Worm (Caenorhabditis elegans) whole organism, mixed stage, embryonic: ENCODE data around the gene E04F6.4.

ENCODE experiments used
- M03D4.4 ChIP-seq: sonication (generic microtip); optimal IDR thresholded peaks from 2 replicates; lab custom pipeline; 2017; ENCODE audit warnings: mild to moderate bottlenecking, missing genetic modification characterization, missing compliant biosample characterization
- bed-3 ChIP-seq: fragments of 200-800 bp; sonication (Bioruptor generic); optimal IDR thresholded peaks from 3 replicates; lab custom pipeline; 2018; ENCODE audit warnings: mild to moderate bottlenecking, missing genetic modification characterization, moderate library complexity, missing compliant biosample characterization
- blmp-1 ChIP-seq: fragments of 150-350 bp; optimal IDR thresholded peaks from 2 replicates; lab custom pipeline; 2014; ENCODE audit warnings: missing biosample characterization, missing genetic modification characterization
- ceh-43 ChIP-seq: fragments of 200-800 bp; sonication (Bioruptor generic); optimal IDR thresholded peaks from 2 replicates; lab custom pipeline; 2018; ENCODE audit warnings: mild to moderate bottlenecking, missing genetic modification characterization, moderate library complexity, missing compliant biosample characterization
- ceh-83 ChIP-seq: fragments of 200-800 bp; sonication (Bioruptor generic); optimal IDR thresholded peaks from 2 replicates; lab custom pipeline; 2018; ENCODE audit warnings: mild to moderate bottlenecking, missing genetic modification characterization, missing compliant biosample characterization
- ces-1 ChIP-seq: fragments of 150-350 bp; optimal IDR thresholded peaks from 2 replicates; lab custom pipeline; 2014; ENCODE audit warnings: missing biosample characterization, missing genetic modification reagents, missing genetic modification characterization
- cnd-1 ChIP-seq: fragments of 200-800 bp; sonication (Bioruptor generic); optimal IDR thresholded peaks from 2 replicates; lab custom pipeline; 2018; ENCODE audit warnings: mild to moderate bottlenecking, missing genetic modification characterization, missing compliant biosample characterization
- drap-1 ChIP-seq: fragments of 200-800 bp; sonication (Bioruptor generic); optimal IDR thresholded peaks from 3 replicates; lab custom pipeline; 2018; ENCODE audit warnings: mild to moderate bottlenecking, missing genetic modification characterization, missing compliant biosample characterization
- elt-1 ChIP-seq: sonication (generic microtip); optimal IDR thresholded peaks from 2 replicates; lab custom pipeline; 2017; ENCODE audit warnings: missing genetic modification characterization, mild to moderate bottlenecking, missing compliant biosample characterization, antibody characterized with exemption, moderate library complexity, borderline replicate concordance; ENCODE audit not compliant: insufficient read depth
- elt-3 ChIP-seq: fragments of 150-350 bp; optimal IDR thresholded peaks from 2 replicates; lab custom pipeline; 2014; ENCODE audit warnings: missing biosample characterization, missing genetic modification characterization
- flh-1 ChIP-seq: fragments of 200-800 bp; sonication (Bioruptor generic); optimal IDR thresholded peaks from 2 replicates; lab custom pipeline; 2018; ENCODE audit warnings: mild to moderate bottlenecking, missing genetic modification characterization, moderate library complexity, missing compliant biosample characterization
- ham-2 ChIP-seq: fragments of 200-800 bp; sonication (Bioruptor generic); optimal IDR thresholded peaks from 2 replicates; lab custom pipeline; 2018; ENCODE audit warnings: mild to moderate bottlenecking, missing genetic modification characterization, missing compliant biosample characterization
- hlh-1 ChIP-seq: fragments of 150-350 bp; optimal IDR thresholded peaks from 2 replicates; lab custom pipeline; 2014; ENCODE audit warnings: missing biosample characterization, missing genetic modification reagents, missing genetic modification characterization
- lin-13 ChIP-seq: fragments of 150-350 bp; optimal IDR thresholded peaks from 2 replicates; lab custom pipeline; 2014; ENCODE audit warnings: missing biosample characterization, missing genetic modification characterization
- lin-32 ChIP-seq: fragments of 200-800 bp; sonication (Bioruptor generic); optimal IDR thresholded peaks from 2 replicates; lab custom pipeline; 2018; ENCODE audit warnings: mild to moderate bottlenecking, missing genetic modification characterization, missing compliant biosample characterization
- lsy-2 ChIP-seq: fragments of 150-350 bp; optimal IDR thresholded peaks from 2 replicates; lab custom pipeline; 2014; ENCODE audit warnings: missing biosample characterization, missing genetic modification characterization
- mab-5 ChIP-seq: fragments of 150-350 bp; optimal IDR thresholded peaks from 2 replicates; lab custom pipeline; 2014; ENCODE audit warnings: missing biosample characterization, missing genetic modification characterization
- mep-1 ChIP-seq: fragments of 150-350 bp; optimal IDR thresholded peaks from 2 replicates; lab custom pipeline; 2017; ENCODE audit warnings: missing biosample characterization, missing genetic modification reagents, missing genetic modification characterization, inconsistent platforms
- mls-2 ChIP-seq: sonication (generic microtip); optimal IDR thresholded peaks from 2 replicates; lab custom pipeline; 2016; ENCODE audit warnings: mild to moderate bottlenecking, missing genetic modification characterization, moderate library complexity, missing compliant biosample characterization
- nhr-12 ChIP-seq: fragments of 150-350 bp; optimal IDR thresholded peaks from 2 replicates; lab custom pipeline; 2014; ENCODE audit warnings: missing biosample characterization, missing genetic modification characterization
- nhr-2 ChIP-seq: fragments of 150-350 bp; optimal IDR thresholded peaks from 2 replicates; lab custom pipeline; 2014; ENCODE audit warnings: missing biosample characterization, missing genetic modification characterization
- nhr-28 ChIP-seq: fragments of 150-350 bp; optimal IDR thresholded peaks from 2 replicates; lab custom pipeline; 2014; ENCODE audit warnings: missing biosample characterization, missing genetic modification characterization
- nhr-76 ChIP-seq: sonication (generic microtip); optimal IDR thresholded peaks from 2 replicates; lab custom pipeline; 2017; ENCODE audit warnings: missing biosample characterization, missing genetic modification characterization
- sem-2 ChIP-seq: fragments of 200-800 bp; sonication (Bioruptor generic); optimal IDR thresholded peaks from 2 replicates; lab custom pipeline; 2018; ENCODE audit warnings: mild to moderate bottlenecking, missing genetic modification characterization, missing compliant biosample characterization
- snpc-4 ChIP-seq: fragments of 150-350 bp; optimal IDR thresholded peaks from 2 replicates; lab custom pipeline; 2014; ENCODE audit warnings: missing biosample characterization, missing genetic modification characterization
- sptf-1 ChIP-seq: sonication (generic microtip); optimal IDR thresholded peaks from 2 replicates; lab custom pipeline; 2017; ENCODE audit warnings: mild to moderate bottlenecking, missing genetic modification characterization, moderate library complexity, missing compliant biosample characterization
- tbx-8 ChIP-seq: fragments of 200-800 bp; sonication (Bioruptor generic); optimal IDR thresholded peaks from 2 replicates; lab custom pipeline; 2018; ENCODE audit warnings: mild to moderate bottlenecking, missing genetic modification characterization, moderate library complexity, missing compliant biosample characterization
- unc-120 ChIP-seq: sonication (generic microtip); optimal IDR thresholded peaks from 2 replicates; lab custom pipeline; 2017; ENCODE audit warnings: missing genetic modification characterization, missing compliant biosample characterization; ENCODE audit not compliant: poor library complexity, severe bottlenecking
- unc-39 ChIP-seq: fragments of 150-350 bp; optimal IDR thresholded peaks from 2 replicates; lab custom pipeline; 2014; ENCODE audit warnings: missing biosample characterization, missing genetic modification characterization
- unc-62 ChIP-seq: fragments of 150-350 bp; optimal IDR thresholded peaks from 2 replicates; lab custom pipeline; 2014; ENCODE audit warnings: missing biosample characterization, missing genetic modification reagents, missing genetic modification characterization
- zip-8 ChIP-seq: fragments of 150-350 bp; optimal IDR thresholded peaks from 2 replicates; lab custom pipeline; 2014; ENCODE audit warnings: missing biosample characterization, missing genetic modification characterization
- ztf-11 ChIP-seq: fragments of 150-350 bp; optimal IDR thresholded peaks from 2 replicates; lab custom pipeline; 2014; ENCODE audit warnings: missing biosample characterization, missing genetic modification characterization

E04F6.4 gene

DNA sequence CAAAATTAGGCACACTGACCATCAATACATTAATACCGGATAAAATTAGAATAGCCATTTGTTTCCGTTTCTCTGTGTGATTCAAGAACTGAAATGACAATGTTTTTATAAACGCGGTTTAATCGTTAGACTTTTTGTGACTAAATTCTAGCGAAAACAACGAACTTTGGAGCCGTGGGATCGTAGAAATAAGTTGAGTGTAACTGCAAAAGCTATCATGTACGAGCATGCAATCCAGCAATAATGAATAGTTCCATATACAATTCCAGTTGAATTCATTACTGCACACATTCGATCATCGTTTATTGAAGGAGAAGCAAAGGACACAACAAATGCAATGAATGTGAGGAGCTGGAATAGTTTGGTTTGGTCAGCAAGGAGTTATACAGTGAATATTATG is 3.1 kb upstream of the E04F6.4 start:
- no peak for TF ChIP-seq mab-5 (tag; lab: Kevin White, UChicago)
- no peak for TF ChIP-seq unc-120
- TF ChIP-seq unc-62 (GFP tag; lab: Kevin White, UChicago) = no peak
- TF ChIP-seq nhr-76 (tag; lab: Kevin White, UChicago) = no peak
- TF ChIP-seq nhr-28 (tag; lab: Kevin White, UChicago) = no peak
- no peak for TF ChIP-seq nhr-2 (tag; lab: Kevin White, UChicago)
- no peak for TF ChIP-seq mep-1 (tag; lab: Kevin White, UChicago)
- no peak for TF ChIP-seq cnd-1 (tag; lab: Kevin White, UChicago)
- no peak for TF ChIP-seq M03D4.4 (tag; lab: Kevin White, UChicago)
- no peak for TF ChIP-seq nhr-12 (tag; lab: Kevin White, UChicago)
- TF ChIP-seq elt-1 = no peak
- TF ChIP-seq ces-1 = no peak
- no peak for TF ChIP-seq ceh-43 (GFP tag; lab: Kevin White, UChicago)
- TF ChIP-seq ham-2 (GFP tag; lab: Kevin White, UChicago) = no peak
- no peak for TF ChIP-seq snpc-4
- no peak for TF ChIP-seq bed-3 (GFP tag; lab: Kevin White, UChicago)
- TF ChIP-seq tbx-8 (GFP tag; lab: Kevin White, UChicago) = no peak
- no peak for TF ChIP-seq lsy-2 (tag; lab: Kevin White, UChicago)
- TF ChIP-seq hlh-1 = no peak
- no peak for TF ChIP-seq unc-39 (tag; lab: Kevin White, UChicago)
- TF ChIP-seq, all 35 proteins: peak for 0

- TF ChIP-seq lsy-2 (tag; lab: Kevin White, UChicago) (no peak), nhr-12 (tag; lab: Kevin White, UChicago) (no peak), flh-1 (GFP tag; lab: Kevin White, UChicago) (no peak), unc-120 (no peak), tbx-8 (GFP tag; lab: Kevin White, UChicago) (no peak), mls-2 (no peak), drap-1 (no peak), unc-62 (GFP tag; lab: Kevin White, UChicago) (no peak), zip-8 (tag; lab: Kevin White, UChicago) (no peak), elt-1 (no peak), unc-39 (tag; lab: Kevin White, UChicago) (no peak), elt-3 (tag; lab: Kevin White, UChicago) (no peak), lin-13 (tag; lab: Kevin White, UChicago) (no peak), lin-32 (GFP tag; lab: Kevin White, UChicago) (no peak), ceh-83 (no peak)
Observed at ce11 chrII:7187110-7187509, 2.1 kb upstream of the E04F6.4 start, which contains the start of gene C27H5.6. C27H5.6 (minus strand) TSS chrII:7187210.

DNA sequence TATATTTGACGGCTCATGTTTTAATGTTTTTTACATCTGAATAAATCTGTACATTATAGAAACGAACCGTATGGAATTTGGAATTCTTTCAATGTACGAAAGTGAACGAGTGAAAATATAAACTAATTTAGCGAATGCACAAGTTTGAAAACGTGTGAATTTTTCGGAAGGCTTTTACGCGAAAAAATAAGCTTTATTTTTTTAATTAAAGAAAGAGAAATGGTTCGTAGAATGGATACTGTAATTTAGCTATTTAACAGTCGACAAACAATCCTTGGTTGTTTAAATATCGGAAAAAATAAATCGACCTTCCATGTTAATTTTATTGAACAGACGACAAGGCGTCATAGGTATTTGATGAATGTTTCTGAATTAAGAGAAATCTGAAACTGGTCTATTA is 6.3 kb downstream of the E04F6.4 start, which contains the start of gene acdh-12:
TSS of gene acdh-12 (minus strand) at position 101 of the 400 bp plus-strand sequence.
- no peak for TF ChIP-seq ztf-11
- TF ChIP-seq ham-2 (GFP tag; lab: Kevin White, UChicago) = no peak
- TF ChIP-seq unc-39 (tag; lab: Kevin White, UChicago) = no peak
- TF ChIP-seq drap-1 = no peak
- no peak for TF ChIP-seq hlh-1
- no peak for TF ChIP-seq lsy-2 (tag; lab: Kevin White, UChicago)
- TF ChIP-seq flh-1 (GFP tag; lab: Kevin White, UChicago) = no peak
- no peak for TF ChIP-seq elt-1
- TF ChIP-seq blmp-1 = no peak
- TF ChIP-seq sptf-1 (tag; lab: Kevin White, UChicago) = no peak

DNA sequence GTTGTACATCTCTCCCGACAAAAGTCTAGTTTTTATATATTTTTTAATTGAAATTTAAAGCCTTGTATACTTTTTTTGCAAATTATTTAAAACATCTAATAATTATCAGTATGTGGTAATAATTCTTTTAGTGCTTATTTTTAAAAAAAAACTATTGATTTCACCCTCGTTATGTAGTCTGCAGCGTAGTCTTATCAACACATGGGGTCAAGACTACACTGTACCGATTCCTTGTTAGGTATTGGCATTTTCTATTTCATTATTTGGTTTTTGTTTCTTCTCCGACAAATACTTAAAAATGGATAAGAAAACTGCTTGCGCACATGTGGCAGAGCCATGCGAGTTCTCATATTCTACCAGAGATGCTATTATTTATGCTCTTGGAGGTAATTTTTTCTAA is 6.8 kb downstream of the E04F6.4 start, which contains the start of gene maoc-1:
TSS of gene maoc-1 (plus strand) at position 237 of the 400 bp plus-strand sequence.
- no peak for TF ChIP-seq sem-2
- no peak for TF ChIP-seq ztf-11

DNA sequence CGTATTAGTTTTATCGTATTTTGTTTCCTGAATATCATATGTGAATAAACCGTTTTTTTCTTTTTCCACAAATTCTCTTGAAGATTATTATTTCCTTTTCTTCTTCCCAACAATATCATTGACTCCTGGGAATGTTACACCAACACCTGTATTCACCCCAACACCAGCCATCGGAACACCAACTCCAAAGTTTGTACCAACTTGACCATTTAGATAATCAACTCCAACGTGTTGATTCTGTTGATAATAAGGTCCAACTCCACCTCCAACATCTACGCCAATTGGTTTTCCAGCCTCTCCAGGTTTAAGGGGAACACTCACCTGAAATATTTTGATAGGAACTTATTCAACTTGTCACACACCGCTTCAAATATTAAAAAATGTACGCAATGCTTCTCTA is 8.2 kb downstream of the E04F6.4 start:
- TF ChIP-seq elt-1 = no peak
- no peak for TF ChIP-seq nhr-76 (tag; lab: Kevin White, UChicago)
- no peak for TF ChIP-seq drap-1
- no peak for TF ChIP-seq mab-5 (tag; lab: Kevin White, UChicago)
- no peak for TF ChIP-seq ztf-11
- TF ChIP-seq elt-3 (tag; lab: Kevin White, UChicago) = no peak
- no peak for TF ChIP-seq snpc-4
- TF ChIP-seq mls-2 = no peak
- TF ChIP-seq tbx-8 (GFP tag; lab: Kevin White, UChicago) = no peak
